Fruit fly (Drosophila melanogaster) whole organism: ENCODE measurements around the gene CG1750.

Experiments
- CG8478 ChIP-seq: fragments of >200 bp; optimal IDR thresholded peaks from 2 replicates; lab custom pipeline; 2018; ENCODE audit warnings: inconsistent platforms
- pan ChIP-seq: fragments of >200 bp; optimal IDR thresholded peaks from 2 replicates; lab custom pipeline; 2017

dm6 chr3R:31285791-31286190 lies 31.1 kb upstream of the CG1750 start:
- TF ChIP-seq pan (lab: Kevin White, UChicago), result no peak
- TF ChIP-seq CG8478 (lab: Kevin White, UChicago), result no peak
